Fruit fly (Drosophila melanogaster): Measurements from ENCODE around the gene Raf.

The Raf gene

dm6 chrX:2297428-2298200 lies 2.3 kb downstream of the Raf start (continued):
- TF ChIP-seq Gug (GFP tag; IDR thresholded peaks at IDR 0.05), result peak; percentile 93
- TF ChIP-seq CG6276 (GFP tag; optimal IDR thresholded peaks at IDR 0.05), result peak; percentile 94
- TF ChIP-seq Eip75B (GFP tag; optimal IDR thresholded peaks at IDR 0.05), result peak; percentile 94
- TF ChIP-seq Lpt (GFP tag; optimal IDR thresholded peaks at IDR 0.05), result peak; percentile 95
- TF ChIP-seq esn (GFP tag; optimal IDR thresholded peaks at IDR 0.05), result peak; percentile 90
- peak; percentile 46 for TF ChIP-seq Blimp-1 (GFP tag; optimal IDR thresholded peaks at IDR 0.05)
- peak; percentile 94 for TF ChIP-seq svp (GFP tag)
- TF ChIP-seq CG10631 (GFP tag; optimal IDR thresholded peaks at IDR 0.05), result peak; percentile 96
- peak; percentile 85 for TF ChIP-seq vri (GFP tag; optimal IDR thresholded peaks at IDR 0.05)
- peak; percentile 93 for TF ChIP-seq topi (GFP tag; optimal IDR thresholded peaks at IDR 0.05)
- TF ChIP-seq CG8319 (GFP tag; optimal IDR thresholded peaks at IDR 0.05), result peak; percentile 76
- TF ChIP-seq Sox102F (GFP tag; optimal IDR thresholded peaks at IDR 0.05), result peak; percentile 91
- peak; percentile 86 for TF ChIP-seq dsx (GFP tag; optimal IDR thresholded peaks at IDR 0.05; ENCODE audit: poor library complexity, severe bottlenecking)
- peak; percentile 93 for TF ChIP-seq CG10669 (GFP tag; optimal IDR thresholded peaks at IDR 0.05)
- peak; percentile 95 for TF ChIP-seq CG6792 (GFP tag; optimal IDR thresholded peaks at IDR 0.05)
- peak; percentile 92 for TF ChIP-seq Hr38 (GFP tag; optimal IDR thresholded peaks at IDR 0.05)
- peak; percentile 82 for TF ChIP-seq CG6808 (GFP tag; optimal IDR thresholded peaks at IDR 0.05)
- peak; percentile 98 for TF ChIP-seq pdm3 (GFP tag; optimal IDR thresholded peaks at IDR 0.05)
- peak; percentile 85 for TF ChIP-seq spab (GFP tag; optimal IDR thresholded peaks at IDR 0.05)
- TF ChIP-seq CG16779 (tag; optimal IDR thresholded peaks at IDR 0.05), result peak; percentile 90
- peak; percentile 75 for TF ChIP-seq CG11762 (GFP tag; optimal IDR thresholded peaks at IDR 0.05; ENCODE audit: insufficient read depth)
- peak; percentile 97 for TF ChIP-seq CG6163 (GFP tag; IDR thresholded peaks at IDR 0.05)
- peak; percentile 91 for TF ChIP-seq CG1621 (tag; optimal IDR thresholded peaks at IDR 0.05)
- peak; percentile 93 for TF ChIP-seq CG11294 (GFP tag; IDR thresholded peaks at IDR 0.05)
- peak; percentile 94 for TF ChIP-seq net (GFP tag; optimal IDR thresholded peaks at IDR 0.05)
- TF ChIP-seq cyc (GFP tag; optimal IDR thresholded peaks at IDR 0.05), result peak; percentile 93
- TF ChIP-seq dac (GFP tag; optimal IDR thresholded peaks at IDR 0.05), result peak; percentile 97
- peak; percentile 96 for TF ChIP-seq OdsH (GFP tag; optimal IDR thresholded peaks at IDR 0.05)
- TF ChIP-seq Sox14 (GFP tag; optimal IDR thresholded peaks at IDR 0.05), result peak; percentile 98

- TF ChIP-seq Eip75B (GFP tag; optimal IDR thresholded peaks at IDR 0.05) (peak; percentile 95), CG11294 (GFP tag; IDR thresholded peaks at IDR 0.05) (peak; percentile 75), CG10669 (GFP tag; optimal IDR thresholded peaks at IDR 0.05) (peak; percentile 95), CG6276 (GFP tag; optimal IDR thresholded peaks at IDR 0.05) (peak; percentile 79), eg (GFP tag; IDR thresholded peaks at IDR 0.05) (peak; percentile 94), fd59A (GFP tag; optimal IDR thresholded peaks at IDR 0.05) (peak; percentile 84), CG7368 (GFP tag; optimal IDR thresholded peaks at IDR 0.05) (peak; percentile 96), esn (GFP tag; optimal IDR thresholded peaks at IDR 0.05) (peak; percentile 94), vri (GFP tag; optimal IDR thresholded peaks at IDR 0.05) (peak; percentile 93), Gug (GFP tag; IDR thresholded peaks at IDR 0.05) (peak; percentile 87), dsx (GFP tag; optimal IDR thresholded peaks at IDR 0.05; ENCODE audit: poor library complexity, severe bottlenecking) (peak; percentile 95), OdsH (GFP tag; optimal IDR thresholded peaks at IDR 0.05) (peak; percentile 89), Sox102F (GFP tag; optimal IDR thresholded peaks at IDR 0.05) (peak; percentile 93), Hr38 (GFP tag; optimal IDR thresholded peaks at IDR 0.05) (no peak), lz (GFP tag; optimal IDR thresholded peaks at IDR 0.05) (peak; percentile 92), CG31627 (GFP tag; optimal IDR thresholded peaks at IDR 0.05) (peak; percentile 86), CG32006 (GFP tag; optimal IDR thresholded peaks at IDR 0.05) (peak; percentile 84), Hr39 (GFP tag; optimal IDR thresholded peaks at IDR 0.05) (peak; percentile 89), Lpt (GFP tag; optimal IDR thresholded peaks at IDR 0.05) (peak; percentile 85), fd85E (GFP tag; optimal IDR thresholded peaks at IDR 0.05) (peak; percentile 87), fkh (GFP tag; optimal IDR thresholded peaks at IDR 0.05) (peak; percentile 44), topi (GFP tag; optimal IDR thresholded peaks at IDR 0.05) (peak; percentile 96), Sox14 (GFP tag; optimal IDR thresholded peaks at IDR 0.05) (peak; percentile 92), Ets21C (GFP tag; optimal IDR thresholded peaks at IDR 0.05) (peak; percentile 84), Ets96B (tag; optimal IDR thresholded peaks at IDR 0.05) (peak; percentile 93), CG11762 (GFP tag; optimal IDR thresholded peaks at IDR 0.05; ENCODE audit: insufficient read depth) (peak; percentile 85), Smox (GFP tag; optimal IDR thresholded peaks at IDR 0.05) (peak; percentile 88), CG8632 (GFP tag; optimal IDR thresholded peaks at IDR 0.05) (peak; percentile 91), CG8119 (GFP tag; IDR thresholded peaks at IDR 0.05) (peak; percentile 85), Met (GFP tag; optimal IDR thresholded peaks at IDR 0.05) (peak; percentile 92), Eip78C (GFP tag) (peak; percentile 99), CG34406 (GFP tag; optimal IDR thresholded peaks at IDR 0.05) (peak; percentile 89)
These were observed 3.6 kb downstream of the Raf start for dm6 chrX:2298708-2299370.
